Worm (Caenorhabditis elegans): ENCODE data around the gene eef-1B.1.

Gene eef-1B.1

ce11 chrIII:8004091-8004490, 30.9 kb upstream of the eef-1B.1 start, which contains the start of gene C06G4.6:
Gene C06G4.6 (plus strand): TSS chrIII:8004391.
- TF ChIP-seq nhr-67 (tag; optimal IDR thresholded peaks at IDR 0.05) (no peak), ceh-82 (tag; optimal IDR thresholded peaks at IDR 0.05) (no peak), mdl-1 (tag; optimal IDR thresholded peaks at IDR 0.05) (no peak), nhr-25 (tag; optimal IDR thresholded peaks at IDR 0.05) (no peak), pqm-1 (tag; optimal IDR thresholded peaks at IDR 0.05) (no peak), ceh-16 (tag; optimal IDR thresholded peaks at IDR 0.05) (no peak), unc-39 (tag; optimal IDR thresholded peaks at IDR 0.05) (no peak), ceh-9 (tag; optimal IDR thresholded peaks at IDR 0.05) (no peak), pha-4 (tag; optimal IDR thresholded peaks at IDR 0.05) (no peak), skn-1 (tag; optimal IDR thresholded peaks at IDR 0.05) (no peak), daf-12 (tag; optimal IDR thresholded peaks at IDR 0.05) (no peak), unc-62 (GFP tag; optimal IDR thresholded peaks at IDR 0.05) (no peak), nhr-23 (tag; optimal IDR thresholded peaks at IDR 0.05) (no peak), jun-1 (tag; optimal IDR thresholded peaks at IDR 0.05) (no peak), lin-39 (tag; optimal IDR thresholded peaks at IDR 0.05) (no peak), fos-1 (tag; optimal IDR thresholded peaks at IDR 0.05) (no peak)

DNA sequence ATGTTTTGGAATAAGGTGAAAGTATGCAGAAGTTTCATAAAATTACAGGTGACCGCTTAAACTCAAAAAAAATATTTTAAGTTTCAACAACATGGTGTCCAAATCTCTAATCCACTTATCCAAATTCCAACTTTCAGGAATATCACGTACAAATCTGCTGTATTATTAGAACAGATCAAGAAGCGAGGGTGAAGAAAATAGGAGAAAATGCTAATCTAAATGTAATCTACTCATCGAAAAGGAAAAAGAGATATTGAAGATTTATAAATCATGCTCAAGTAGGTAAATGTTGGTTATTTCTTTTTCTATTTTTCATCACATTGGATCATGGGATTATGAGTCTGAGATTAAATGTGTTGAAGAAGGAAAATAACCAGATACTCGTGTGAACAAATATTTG, 28.4 kb upstream of the eef-1B.1 start:
- TF ChIP-seq skn-1 (tag; optimal IDR thresholded peaks at IDR 0.05) = no peak

ce11 chrIII:7997447-7998046, 24.4 kb upstream of the eef-1B.1 start:
- TF ChIP-seq daf-12 (tag; optimal IDR thresholded peaks at IDR 0.05) (no peak), hmg-11 (tag; optimal IDR thresholded peaks at IDR 0.05) (no peak), nhr-237 (tag; optimal IDR thresholded peaks at IDR 0.05) (no peak), elt-1 (tag; optimal IDR thresholded peaks at IDR 0.05) (no peak), R02D3.7 (tag; optimal IDR thresholded peaks at IDR 0.05) (no peak), fkh-2 (tag; optimal IDR thresholded peaks at IDR 0.05) (no peak)

- no peak for TF ChIP-seq skn-1 (tag; optimal IDR thresholded peaks at IDR 0.05)
- no peak for TF ChIP-seq ZK546.5 (tag; optimal IDR thresholded peaks at IDR 0.05)
- no peak for TF ChIP-seq nhr-12 (tag; optimal IDR thresholded peaks at IDR 0.05)
- TF ChIP-seq nhr-67 (tag; optimal IDR thresholded peaks at IDR 0.05) = no peak
- TF ChIP-seq unc-39 (tag; optimal IDR thresholded peaks at IDR 0.05) = no peak
Measured at ce11 chrIII:7996353-7996752, 23.2 kb upstream of the eef-1B.1 start, which contains the start of gene npr-17. Gene npr-17 (minus strand): TSS chrIII:7996453.

- TF ChIP-seq nhr-76 (tag; optimal IDR thresholded peaks at IDR 0.05) (no peak), ZK546.5 (tag; optimal IDR thresholded peaks at IDR 0.05) (no peak), nhr-12 (tag; optimal IDR thresholded peaks at IDR 0.05) (no peak), skn-1 (tag; optimal IDR thresholded peaks at IDR 0.05) (no peak), elt-2 (tag; optimal IDR thresholded peaks at IDR 0.05) (no peak), ceh-9 (tag; optimal IDR thresholded peaks at IDR 0.05) (no peak), sea-2 (GFP tag; optimal IDR thresholded peaks at IDR 0.05) (no peak), jun-1 (tag; optimal IDR thresholded peaks at IDR 0.05) (no peak)
Measured at ce11 chrIII:7986585-7987171, 13.5 kb upstream of the eef-1B.1 start, which contains the start of gene hrpk-2. Gene hrpk-2 (plus strand): TSS chrIII:7987121.

DNA sequence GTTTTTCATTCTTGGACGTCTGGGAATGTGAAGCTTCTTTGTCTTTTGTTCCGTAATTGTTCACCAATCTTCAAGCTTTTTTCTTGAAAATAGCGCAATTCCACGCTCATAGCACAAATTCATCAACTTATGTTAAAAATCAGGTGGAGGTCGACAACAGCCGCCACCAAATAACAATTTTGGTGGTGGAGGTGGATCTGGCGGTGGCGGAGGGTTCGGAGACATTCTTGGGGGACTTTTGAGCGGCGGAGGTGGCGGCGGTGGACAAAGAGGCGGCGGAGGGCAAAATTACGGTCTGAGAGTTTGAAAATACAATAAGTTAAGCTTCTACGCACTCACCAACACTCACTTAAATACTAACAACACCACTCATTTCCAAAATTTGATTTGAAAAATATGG, 8.8 kb upstream of the eef-1B.1 start:
- TF ChIP-seq lin-15B (tag; optimal IDR thresholded peaks at IDR 0.05) = no peak
- TF ChIP-seq aly-2 (tag; optimal IDR thresholded peaks at IDR 0.05) = no peak
- no peak for TF ChIP-seq nhr-11 (tag; optimal IDR thresholded peaks at IDR 0.05)
- no peak for TF ChIP-seq lin-39 (tag; optimal IDR thresholded peaks at IDR 0.05)
- TF ChIP-seq jun-1 (tag; optimal IDR thresholded peaks at IDR 0.05) = no peak
- no peak for TF ChIP-seq elt-1 (tag; optimal IDR thresholded peaks at IDR 0.05)
- TF ChIP-seq nhr-237 (tag; optimal IDR thresholded peaks at IDR 0.05) = no peak
- no peak for TF ChIP-seq nhr-77 (tag; optimal IDR thresholded peaks at IDR 0.05)
- TF ChIP-seq hmg-11 (tag; optimal IDR thresholded peaks at IDR 0.05) = no peak
- no peak for TF ChIP-seq sea-2 (GFP tag; optimal IDR thresholded peaks at IDR 0.05)
- TF ChIP-seq ceh-16 (tag; optimal IDR thresholded peaks at IDR 0.05) = no peak
- no peak for TF ChIP-seq eor-1 (tag; optimal IDR thresholded peaks at IDR 0.05)
- no peak for TF ChIP-seq elt-2 (tag; optimal IDR thresholded peaks at IDR 0.05)
- TF ChIP-seq egl-27 (tag; optimal IDR thresholded peaks at IDR 0.05) = no peak
- no peak for TF ChIP-seq fkh-2 (tag; optimal IDR thresholded peaks at IDR 0.05)
- TF ChIP-seq skn-1 (tag; optimal IDR thresholded peaks at IDR 0.05) = no peak
- no peak for TF ChIP-seq unc-39 (tag; optimal IDR thresholded peaks at IDR 0.05)

Measured in whole organism, L3 larva.